Worm (Caenorhabditis elegans): Measurements from ENCODE around the gene T24F1.7.

The T24F1.7 gene

ce11 chrII:11351599-11351998 lies 39.3 kb downstream of the T24F1.7 start, which contains the start of gene clh-2:
TSS of gene clh-2 (plus strand) at chrII:11351899.
- no peak for TF ChIP-seq mef-2 (tag; optimal IDR thresholded peaks at IDR 0.05)

ce11 chrII:11353471-11353870 lies 41.1 kb downstream of the T24F1.7 start:
- TF ChIP-seq nhr-71 (tag; optimal IDR thresholded peaks at IDR 0.05) (peak; percentile 14), swsn-7 (tag; optimal IDR thresholded peaks at IDR 0.05) (no peak), dsc-1 (tag; optimal IDR thresholded peaks at IDR 0.05) (no peak), elt-3 (tag; optimal IDR thresholded peaks at IDR 0.05) (no peak), tbx-2 (tag; optimal IDR thresholded peaks at IDR 0.05) (peak; percentile 62), nhr-47 (tag; optimal IDR thresholded peaks at IDR 0.05) (peak; percentile 6), lin-14 (GFP tag; optimal IDR thresholded peaks at IDR 0.05) (peak; percentile 70), irx-1 (tag; optimal IDR thresholded peaks at IDR 0.05) (no peak), sptf-1 (tag; optimal IDR thresholded peaks at IDR 0.05) (no peak), C34B4.2 (tag; optimal IDR thresholded peaks at IDR 0.05) (no peak), nhr-77 (tag; optimal IDR thresholded peaks at IDR 0.05) (no peak), hpl-2 (GFP tag; optimal IDR thresholded peaks at IDR 0.05) (no peak), vab-15 (tag; optimal IDR thresholded peaks at IDR 0.05) (no peak)

DNA sequence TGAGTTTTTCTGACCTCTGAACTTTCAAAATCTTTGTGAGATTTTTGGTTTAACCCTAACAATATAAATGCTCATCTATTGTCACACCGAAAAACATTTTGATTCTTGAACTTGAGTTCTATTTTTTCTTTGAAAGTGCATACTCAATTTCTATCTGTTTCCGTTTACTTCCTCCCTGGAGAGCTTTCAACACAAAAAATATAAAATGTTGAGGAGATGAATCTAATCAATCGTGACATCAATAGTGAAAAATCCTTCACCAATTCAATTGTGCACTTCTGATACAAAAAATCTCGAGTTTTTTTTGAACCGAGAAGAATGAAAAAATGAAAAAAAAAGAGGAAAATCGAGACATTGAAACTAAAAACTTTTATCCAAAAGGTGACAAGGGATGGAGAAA lies 49.4 kb downstream of the T24F1.7 start:
- TF ChIP-seq lin-39 (tag; optimal IDR thresholded peaks at IDR 0.05) = no peak
- TF ChIP-seq lin-14 (GFP tag; optimal IDR thresholded peaks at IDR 0.05) = peak; percentile 40
- TF ChIP-seq sup-37 (GFP tag; optimal IDR thresholded peaks at IDR 0.05) = no peak
- no peak for TF ChIP-seq snu-23 (GFP tag; optimal IDR thresholded peaks at IDR 0.05)
- TF ChIP-seq ztf-4 (tag; optimal IDR thresholded peaks at IDR 0.05) = no peak
- no peak for TF ChIP-seq nhr-77 (tag; optimal IDR thresholded peaks at IDR 0.05)
- no peak for TF ChIP-seq nhr-20 (tag; optimal IDR thresholded peaks at IDR 0.05)
- TF ChIP-seq tlp-1 (tag; optimal IDR thresholded peaks at IDR 0.05) = no peak
- peak; percentile 96 for TF ChIP-seq fkh-10 (GFP tag; optimal IDR thresholded peaks at IDR 0.05)
- no peak for TF ChIP-seq swsn-7 (tag; optimal IDR thresholded peaks at IDR 0.05)
- TF ChIP-seq aly-2 (tag; optimal IDR thresholded peaks at IDR 0.05) = no peak
- TF ChIP-seq nhr-12 (tag; optimal IDR thresholded peaks at IDR 0.05) = no peak
- no peak for TF ChIP-seq sptf-1 (tag; optimal IDR thresholded peaks at IDR 0.05)

Measured in whole organism, L1 larva.